Fruit fly (Drosophila melanogaster): ENCODE measurements around the gene CG9281.

The CG9281 gene

dm6 chrX:15697581-15698208 lies 12.6 kb downstream of the CG9281 start (continued):
- TF ChIP-seq lmd (GFP tag; IDR thresholded peaks at IDR 0.05) (peak; percentile 94), amos (GFP tag; IDR thresholded peaks at IDR 0.05; ENCODE audit: partially characterized antibody) (peak; percentile 20; the same call in 1 of the 2 replicates), bcd (GFP tag; optimal IDR thresholded peaks at IDR 0.05) (peak; percentile 95), HLH54F (GFP tag; optimal IDR thresholded peaks at IDR 0.05) (peak; percentile 45), bowl (GFP tag; IDR thresholded peaks at IDR 0.05) (peak; percentile 76), Trl (optimal IDR thresholded peaks at IDR 0.05) (no peak), Trl (GFP tag; optimal IDR thresholded peaks at IDR 0.05) (peak; percentile 58), CG10654 (GFP tag; optimal IDR thresholded peaks at IDR 0.05) (peak; percentile 87), CG2120 (GFP tag; optimal IDR thresholded peaks at IDR 0.05) (peak; percentile 87), mam (GFP tag; optimal IDR thresholded peaks at IDR 0.05) (peak; percentile 61), CG8944 (GFP tag; optimal IDR thresholded peaks at IDR 0.05) (peak; percentile 14), sd (tag; optimal IDR thresholded peaks at IDR 0.05) (peak; percentile 74), p53 (GFP tag; optimal IDR thresholded peaks at IDR 0.05) (no peak), CG4360 (GFP tag; IDR thresholded peaks at IDR 0.05) (no peak; the same call in 1 of the 2 replicates), Fer1 (GFP tag; optimal IDR thresholded peaks at IDR 0.05) (peak; percentile 96), HLHmδ (GFP tag; optimal IDR thresholded peaks at IDR 0.05) (no peak), crp (GFP tag; optimal IDR thresholded peaks at IDR 0.05) (no peak), pfk (GFP tag; optimal IDR thresholded peaks at IDR 0.05) (peak; percentile 34), CG11398 (GFP tag; optimal IDR thresholded peaks at IDR 0.05) (no peak), ewg (GFP tag; optimal IDR thresholded peaks at IDR 0.05) (peak; percentile 80), zen2 (GFP tag; IDR thresholded peaks at IDR 0.05; ENCODE audit: partially characterized antibody) (no peak), tgo (GFP tag; IDR thresholded peaks at IDR 0.05) (peak; percentile 94), Dek (tag; optimal IDR thresholded peaks at IDR 0.05) (peak; percentile 93), org-1 (GFP tag; optimal IDR thresholded peaks at IDR 0.05) (peak; percentile 84), Atf3 (GFP tag; optimal IDR thresholded peaks at IDR 0.05) (no peak), CG10431 (GFP tag; optimal IDR thresholded peaks at IDR 0.05) (peak; percentile 36), CG43689 (GFP tag; IDR thresholded peaks at IDR 0.05) (peak; percentile 74), CG8924 (tag; optimal IDR thresholded peaks at IDR 0.05) (peak; percentile 92), NfI (GFP tag; optimal IDR thresholded peaks at IDR 0.05) (peak; percentile 90), Ptx1 (GFP tag; IDR thresholded peaks at IDR 0.05) (peak; percentile 95), toy (GFP tag; IDR thresholded peaks at IDR 0.05) (peak; percentile 77), Chrac-16 (GFP tag; optimal IDR thresholded peaks at IDR 0.05) (peak; percentile 88), CG5953 (GFP tag; IDR thresholded peaks at IDR 0.05) (peak; percentile 87), pnt (GFP tag; optimal IDR thresholded peaks at IDR 0.05) (peak; percentile 63), CG16863 (GFP tag; optimal IDR thresholded peaks at IDR 0.05) (no peak), nerfin-1 (tag; optimal IDR thresholded peaks at IDR 0.05) (peak; percentile 83), sc (optimal IDR thresholded peaks at IDR 0.05) (no peak), sc (GFP tag; optimal IDR thresholded peaks at IDR 0.05) (peak; percentile 72), CG13894 (tag; optimal IDR thresholded peaks at IDR 0.05) (peak; percentile 96), dmrt11E (tag; optimal IDR thresholded peaks at IDR 0.05) (peak; percentile 74), Dref (GFP tag; IDR thresholded peaks at IDR 0.05) (peak; percentile 42), CG8388 (GFP tag; optimal IDR thresholded peaks at IDR 0.05) (peak; percentile 87), HHEX (GFP tag; optimal IDR thresholded peaks at IDR 0.05) (peak; percentile 94), Rx (GFP tag; IDR thresholded peaks at IDR 0.05) (peak; percentile 86), sqz (GFP tag; optimal IDR thresholded peaks at IDR 0.05) (peak; percentile 37), fd64A (GFP tag; optimal IDR thresholded peaks at IDR 0.05) (peak; percentile 29), nom (GFP tag; optimal IDR thresholded peaks at IDR 0.05) (peak; percentile 65), CG13775 (GFP tag; optimal IDR thresholded peaks at IDR 0.05) (peak; percentile 90), dati (GFP tag; IDR thresholded peaks at IDR 0.05) (peak; percentile 71), da (GFP tag; optimal IDR thresholded peaks at IDR 0.05) (no peak)

Data from whole organism, embryonic.